Worm (Caenorhabditis elegans): Measurements from ENCODE around the gene ddx-19.

ddx-19 gene

ce11 chrII:8865078-8865477 is 19.6 kb upstream of the ddx-19 start, which contains the start of gene npr-20:
Gene npr-20, minus strand, starts transcription at chrII:8865178.
- no peak for TF ChIP-seq W03F9.2 (tag; optimal IDR thresholded peaks at IDR 0.05)
- TF ChIP-seq him-1 (tag; optimal IDR thresholded peaks at IDR 0.05) = no peak
- no peak for TF ChIP-seq dao-5 (tag; optimal IDR thresholded peaks at IDR 0.05)

DNA sequence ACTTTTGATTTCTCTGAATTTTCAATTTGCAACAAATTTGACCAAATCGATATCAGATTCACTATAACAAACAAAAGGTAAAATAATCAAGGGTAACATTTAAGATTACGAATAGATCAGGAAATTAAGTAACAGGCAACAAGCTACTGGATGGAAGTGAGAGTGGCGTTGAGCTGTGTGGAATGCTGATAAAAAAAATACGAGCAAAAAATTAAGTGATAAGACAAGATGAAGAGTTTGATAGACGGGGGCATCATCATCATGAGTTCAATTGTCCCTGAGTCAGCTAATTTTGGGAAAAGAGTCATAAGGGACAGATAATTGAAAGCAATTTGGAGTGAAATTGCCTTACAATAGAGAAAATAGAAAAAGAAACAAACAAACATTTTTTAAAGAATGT is 17.9 kb upstream of the ddx-19 start:
- TF ChIP-seq W03F9.2 (tag; optimal IDR thresholded peaks at IDR 0.05) (no peak), him-1 (tag; optimal IDR thresholded peaks at IDR 0.05) (no peak), dao-5 (tag; optimal IDR thresholded peaks at IDR 0.05) (no peak)

- no peak for TF ChIP-seq dao-5 (tag; optimal IDR thresholded peaks at IDR 0.05)
- no peak for TF ChIP-seq him-1 (tag; optimal IDR thresholded peaks at IDR 0.05)
- no peak for TF ChIP-seq W03F9.2 (tag; optimal IDR thresholded peaks at IDR 0.05)
Measured at ce11 chrII:8873842-8874241, 10.9 kb upstream of the ddx-19 start, which contains the start of gene T07D4.2. Gene T07D4.2, minus strand, starts transcription at chrII:8873942.

DNA sequence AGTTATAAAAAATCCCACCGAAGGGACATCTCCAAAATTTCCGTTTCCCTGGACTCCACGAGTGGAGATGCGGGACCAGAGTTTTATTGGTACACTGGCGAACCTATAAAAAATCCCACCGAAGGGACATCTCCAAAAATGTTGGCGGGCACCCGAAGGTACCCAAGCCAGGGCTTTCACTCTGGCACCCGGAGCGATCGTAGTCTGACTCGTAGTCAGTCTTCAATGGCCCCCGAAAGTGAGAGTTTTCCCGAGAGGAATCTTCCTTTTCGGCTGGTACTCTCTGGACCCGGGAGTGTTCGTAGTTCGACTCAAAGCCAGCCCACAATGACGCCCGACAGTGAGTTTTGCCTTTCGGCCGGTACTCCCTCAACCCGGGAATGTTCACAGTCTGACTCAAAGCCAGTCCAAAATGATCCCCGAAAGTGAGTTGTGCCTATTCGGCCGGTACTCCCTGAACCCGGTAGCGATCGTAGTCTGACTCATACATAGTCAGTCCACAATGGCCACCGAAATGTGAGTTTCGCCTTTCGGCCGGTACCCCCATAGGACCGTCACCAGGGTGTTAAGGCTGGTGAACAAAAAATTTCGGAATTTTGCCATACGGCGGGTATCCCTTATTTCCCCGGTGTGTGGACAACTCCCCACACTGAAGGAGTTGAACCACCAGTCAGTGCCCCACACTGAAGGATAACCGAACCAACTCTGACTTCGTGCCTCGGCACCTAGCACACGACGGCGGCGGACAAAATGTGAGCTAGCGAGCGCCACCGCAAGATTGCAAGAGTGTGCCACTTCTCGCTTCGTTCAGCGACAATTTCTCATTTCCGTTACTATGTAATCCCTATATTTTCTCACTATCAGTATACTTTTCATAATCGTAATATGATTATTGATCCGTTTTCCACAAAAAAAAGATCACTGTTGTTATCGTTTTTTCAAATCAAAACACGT is 7.4 kb upstream of the ddx-19 start:
- TF ChIP-seq W03F9.2 (tag; optimal IDR thresholded peaks at IDR 0.05) (no peak), him-1 (tag; optimal IDR thresholded peaks at IDR 0.05) (no peak), dao-5 (tag; optimal IDR thresholded peaks at IDR 0.05) (no peak)

DNA sequence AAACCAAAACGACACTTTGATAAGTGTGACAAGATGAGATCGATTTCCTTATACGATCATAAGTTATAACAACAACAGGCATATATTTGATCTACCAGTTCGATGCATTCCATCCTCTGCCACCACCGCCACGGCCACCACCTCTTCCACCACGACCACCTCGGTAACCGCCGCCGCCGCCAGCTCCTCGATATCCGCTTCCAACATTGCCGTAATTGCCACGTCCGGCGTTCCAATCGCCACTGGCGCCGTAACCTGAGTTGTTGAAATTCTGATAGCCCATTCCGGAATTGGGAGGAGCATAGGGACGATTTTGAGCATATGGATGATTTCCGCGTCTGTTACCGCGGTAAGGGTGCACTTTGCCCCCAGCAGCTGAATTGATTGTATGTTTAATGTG is 6.2 kb upstream of the ddx-19 start:
- no peak for TF ChIP-seq W03F9.2 (tag; optimal IDR thresholded peaks at IDR 0.05)
- TF ChIP-seq dao-5 (tag; optimal IDR thresholded peaks at IDR 0.05) = no peak
- no peak for TF ChIP-seq him-1 (tag; optimal IDR thresholded peaks at IDR 0.05)

- no peak for TF ChIP-seq W03F9.2 (tag; optimal IDR thresholded peaks at IDR 0.05)
- TF ChIP-seq dao-5 (tag; optimal IDR thresholded peaks at IDR 0.05) = no peak
- no peak for TF ChIP-seq him-1 (tag; optimal IDR thresholded peaks at IDR 0.05)
Measured at ce11 chrII:8883559-8883958, 1.1 kb upstream of the ddx-19 start, which contains the start of gene rha-1. Gene rha-1, minus strand, starts transcription at chrII:8883659.

- TF ChIP-seq dao-5 (tag; optimal IDR thresholded peaks at IDR 0.05) = no peak
- TF ChIP-seq W03F9.2 (tag; optimal IDR thresholded peaks at IDR 0.05) = no peak
- TF ChIP-seq him-1 (tag; optimal IDR thresholded peaks at IDR 0.05) = no peak
Measured at ce11 chrII:8889589-8889988, 4.9 kb downstream of the ddx-19 start.

DNA sequence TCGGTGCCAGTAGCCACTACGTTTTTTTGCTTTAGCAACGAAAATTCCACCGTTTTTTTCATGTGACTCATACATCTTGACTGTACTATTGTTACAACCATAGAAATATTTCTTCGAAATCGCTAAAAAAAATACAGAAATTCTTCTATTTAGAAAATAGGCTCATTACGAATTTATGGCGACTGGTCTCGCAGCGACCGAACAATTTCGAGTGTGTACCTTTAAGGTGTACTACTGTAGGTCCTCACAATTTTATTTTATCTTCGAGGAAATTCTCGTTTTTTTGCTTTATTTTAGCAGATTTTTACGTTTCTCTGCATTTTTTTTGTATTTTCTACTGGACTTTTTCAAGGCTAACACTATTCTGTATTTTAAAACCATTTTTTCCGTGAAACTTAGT is 5.3 kb downstream of the ddx-19 start:
- TF ChIP-seq W03F9.2 (tag; optimal IDR thresholded peaks at IDR 0.05) (peak; percentile 37), dao-5 (tag; optimal IDR thresholded peaks at IDR 0.05) (no peak)

DNA sequence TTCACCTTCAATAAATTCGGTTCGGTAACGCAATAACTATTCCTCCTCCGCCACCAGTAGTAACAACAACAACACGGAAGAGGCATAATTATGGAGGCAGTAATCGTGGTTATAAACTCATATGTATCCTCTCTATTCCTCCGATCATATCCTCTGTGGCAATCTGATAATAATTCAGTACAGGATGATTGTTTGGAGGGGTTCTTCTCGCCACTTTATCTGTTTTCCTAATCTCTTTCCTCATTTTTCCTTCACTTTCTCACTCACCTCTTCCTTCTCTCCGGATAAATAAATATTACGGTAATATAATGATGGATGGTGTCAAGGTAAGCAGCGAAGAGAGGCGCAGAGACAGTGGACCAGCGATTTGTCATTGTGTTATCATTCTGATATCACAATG is 5.8 kb downstream of the ddx-19 start:
- TF ChIP-seq him-1 (tag; optimal IDR thresholded peaks at IDR 0.05) = no peak
- no peak for TF ChIP-seq W03F9.2 (tag; optimal IDR thresholded peaks at IDR 0.05)
- TF ChIP-seq dao-5 (tag; optimal IDR thresholded peaks at IDR 0.05) = no peak

ce11 chrII:8891042-8891441 is 6.3 kb downstream of the ddx-19 start:
- no peak for TF ChIP-seq him-1 (tag; optimal IDR thresholded peaks at IDR 0.05)
- TF ChIP-seq dao-5 (tag; optimal IDR thresholded peaks at IDR 0.05) = no peak
- no peak for TF ChIP-seq W03F9.2 (tag; optimal IDR thresholded peaks at IDR 0.05)

DNA sequence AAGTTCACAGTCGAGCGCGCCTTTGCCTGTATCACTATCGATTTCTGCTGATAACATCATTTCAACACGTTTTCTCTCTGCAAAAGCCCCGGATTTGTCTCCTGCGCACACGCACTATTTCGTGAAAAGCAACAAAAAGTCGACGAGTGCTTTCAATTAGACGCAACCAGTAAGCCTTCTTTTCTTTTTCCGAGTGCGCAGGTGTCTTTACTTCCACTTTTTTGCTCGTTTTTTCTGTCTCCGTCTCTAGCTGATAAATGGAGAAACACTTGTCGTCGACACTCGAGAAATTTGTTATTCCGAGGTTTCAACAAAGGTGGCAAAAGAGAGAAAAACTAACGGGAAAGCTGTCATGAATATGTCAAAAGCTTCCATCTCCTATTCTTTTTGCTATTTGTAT is 6.9 kb downstream of the ddx-19 start:
- TF ChIP-seq him-1 (tag; optimal IDR thresholded peaks at IDR 0.05) = no peak
- TF ChIP-seq W03F9.2 (tag; optimal IDR thresholded peaks at IDR 0.05) = no peak
- no peak for TF ChIP-seq dao-5 (tag; optimal IDR thresholded peaks at IDR 0.05)

DNA sequence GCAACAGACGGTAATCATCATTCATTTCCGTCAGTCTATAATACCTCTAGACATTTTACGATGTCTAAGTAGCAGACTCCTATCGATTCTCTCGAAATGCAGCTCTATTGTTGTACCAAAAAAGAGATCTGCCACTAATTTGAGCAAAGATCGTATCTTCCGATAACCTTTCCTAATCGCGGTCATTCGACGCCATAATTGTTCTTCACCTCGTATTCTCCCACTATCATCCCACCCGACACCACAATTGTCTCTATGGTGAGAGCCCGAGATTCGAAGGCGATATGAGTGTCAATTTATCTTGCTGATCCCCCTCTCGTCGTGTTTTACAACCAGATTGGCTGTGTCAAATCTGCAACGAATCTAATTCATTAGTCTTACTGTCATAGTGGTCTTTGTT is 10.7 kb downstream of the ddx-19 start:
- TF ChIP-seq him-1 (tag; optimal IDR thresholded peaks at IDR 0.05) (no peak), dao-5 (tag; optimal IDR thresholded peaks at IDR 0.05) (no peak), W03F9.2 (tag; optimal IDR thresholded peaks at IDR 0.05) (no peak)

DNA sequence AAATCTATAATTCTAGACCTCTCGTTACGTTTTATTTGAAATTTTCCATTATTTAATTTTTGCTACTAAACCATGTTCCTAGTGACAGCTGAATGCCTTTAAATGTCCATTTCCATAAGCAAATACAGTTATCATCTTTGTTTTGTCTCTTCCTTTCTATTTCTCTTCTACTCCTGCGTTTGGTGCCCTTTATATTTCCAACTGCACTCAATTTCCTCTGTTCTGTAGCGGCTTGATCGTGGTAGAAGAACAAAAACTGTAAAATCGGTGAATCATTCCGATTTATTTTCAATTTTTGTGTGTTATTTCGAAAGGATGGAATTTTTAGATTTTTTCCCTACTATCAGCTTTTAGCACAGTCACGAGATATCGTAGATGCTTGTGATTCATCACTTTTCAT is 11.2 kb downstream of the ddx-19 start:
- no peak for TF ChIP-seq him-1 (tag; optimal IDR thresholded peaks at IDR 0.05)
- TF ChIP-seq W03F9.2 (tag; optimal IDR thresholded peaks at IDR 0.05) = no peak

- TF ChIP-seq W03F9.2 (tag; optimal IDR thresholded peaks at IDR 0.05) = no peak
- TF ChIP-seq dao-5 (tag; optimal IDR thresholded peaks at IDR 0.05) = no peak
- no peak for TF ChIP-seq him-1 (tag; optimal IDR thresholded peaks at IDR 0.05)
Measured at ce11 chrII:8896541-8896940, 11.8 kb downstream of the ddx-19 start, which contains the start of gene lat-1. Gene lat-1, plus strand, starts transcription at chrII:8896841.

- TF ChIP-seq W03F9.2 (tag; optimal IDR thresholded peaks at IDR 0.05) = no peak
- TF ChIP-seq him-1 (tag; optimal IDR thresholded peaks at IDR 0.05) = no peak
- no peak for TF ChIP-seq dao-5 (tag; optimal IDR thresholded peaks at IDR 0.05)
Measured at ce11 chrII:8897244-8897643, 12.5 kb downstream of the ddx-19 start.
